Fruit fly (Drosophila melanogaster) whole organism, embryonic: ENCODE measurements around the gene CG13359.

ENCODE experiments used
- ATbp ChIP-seq: fragments of 200-800 bp; sonication (Bioruptor generic); optimal IDR thresholded peaks from 2 replicates; lab custom pipeline; 2017; ENCODE audit warnings: missing biosample characterization, mild to moderate bottlenecking, missing genetic modification characterization, missing genetic modification reagents
- Asciz ChIP-seq: fragments of 200-800 bp; sonication (Bioruptor generic); optimal IDR thresholded peaks from 2 replicates; lab custom pipeline; 2017; ENCODE audit warnings: missing biosample characterization, mild to moderate bottlenecking, missing genetic modification characterization, missing genetic modification reagents
- BEAF-32 ChIP-seq: fragments of 200-800 bp; sonication (Bioruptor generic); optimal IDR thresholded peaks from 3 replicates; lab custom pipeline; 2017; ENCODE audit warnings: missing biosample characterization, missing genetic modification characterization, mild to moderate bottlenecking, moderate library complexity, missing genetic modification reagents
- CG12236 ChIP-seq: fragments of 200-800 bp; sonication (Bioruptor generic); optimal IDR thresholded peaks from 2 replicates; lab custom pipeline; 2016; ENCODE audit warnings: missing biosample characterization, missing genetic modification characterization
- CG13424 ChIP-seq: fragments of 200-800 bp; sonication (Bioruptor generic); optimal IDR thresholded peaks from 2 replicates; lab custom pipeline; 2019; ENCODE audit warnings: missing biosample characterization, mild to moderate bottlenecking, missing genetic modification characterization, moderate library complexity
- CG15514 ChIP-seq: fragments of 200-800 bp; sonication (Bioruptor generic); optimal IDR thresholded peaks from 3 replicates; lab custom pipeline; 2017; ENCODE audit warnings: missing biosample characterization, missing genetic modification characterization, mild to moderate bottlenecking, moderate library complexity, missing genetic modification reagents
- CG1603 ChIP-seq: fragments of 200-800 bp; sonication (Bioruptor generic); optimal IDR thresholded peaks from 2 replicates; lab custom pipeline; 2019; ENCODE audit warnings: missing biosample characterization, mild to moderate bottlenecking, missing genetic modification characterization, moderate library complexity
- CG17359 ChIP-seq: fragments of 200-800 bp; sonication (Bioruptor generic); optimal IDR thresholded peaks from 3 replicates; lab custom pipeline; 2018; ENCODE audit warnings: missing biosample characterization, mild to moderate bottlenecking, missing genetic modification characterization, moderate library complexity
- CG17612 ChIP-seq: fragments of 200-800 bp; sonication (Bioruptor generic); IDR thresholded peaks from 2 replicates; pipeline ENCODE4 v1.3.6; 2022; ENCODE audit warnings: missing biosample characterization, missing genetic modification characterization
- CG1832 ChIP-seq: fragments of 200-800 bp; sonication (Bioruptor generic); optimal IDR thresholded peaks from 2 replicates; lab custom pipeline; 2017; ENCODE audit warnings: missing biosample characterization, mild to moderate bottlenecking, missing genetic modification characterization, inconsistent platforms
- CG33557 ChIP-seq: fragments of 200-800 bp; sonication (Bioruptor generic); optimal IDR thresholded peaks from 2 replicates; lab custom pipeline; 2019; ENCODE audit warnings: missing biosample characterization, mild to moderate bottlenecking, missing genetic modification characterization, moderate library complexity
- CG4617 ChIP-seq: fragments of 200-800 bp; sonication (Bioruptor generic); optimal IDR thresholded peaks from 3 replicates; lab custom pipeline; 2016; ENCODE audit warnings: missing biosample characterization, missing genetic modification characterization, borderline replicate concordance
- CG6175 ChIP-seq: fragments of 200-800 bp; sonication (Bioruptor generic); IDR thresholded peaks from 3 replicates; pipeline ENCODE4 v1.3.6; 2022; ENCODE audit warnings: missing biosample characterization, missing genetic modification characterization
- CG7357 ChIP-seq: fragments of 200-800 bp; sonication (Bioruptor generic); IDR thresholded peaks from 3 replicates; pipeline ENCODE4 v1.3.6; 2022; ENCODE audit warnings: missing biosample characterization, missing genetic modification characterization
- CG7786 ChIP-seq: fragments of 200-800 bp; sonication (Bioruptor generic); optimal IDR thresholded peaks from 2 replicates; lab custom pipeline; 2016; ENCODE audit warnings: missing biosample characterization, missing genetic modification characterization
- CG8281 ChIP-seq: fragments of 200-800 bp; sonication (Bioruptor generic); optimal IDR thresholded peaks from 2 replicates; lab custom pipeline; 2018; ENCODE audit warnings: missing biosample characterization, mild to moderate bottlenecking, missing genetic modification characterization, moderate library complexity
- CG9437 ChIP-seq: fragments of 200-800 bp; sonication (Bioruptor generic); optimal IDR thresholded peaks from 2 replicates; lab custom pipeline; 2018; ENCODE audit warnings: missing biosample characterization, mild to moderate bottlenecking, missing genetic modification characterization
- CkIIα-i1 ChIP-seq: fragments of 200-800 bp; sonication (Bioruptor generic); IDR thresholded peaks from 2 replicates; pipeline ENCODE4 v1.3.6; 2022; ENCODE audit warnings: missing biosample characterization, missing genetic modification characterization
- Dfd ChIP-seq, 2 experiments: fragments of >200 bp; optimal IDR thresholded peaks; 2 replicates each; lab custom pipeline; 2017; ENCODE audit warnings: missing biosample characterization in 2 of 2, missing genetic modification characterization in 2 of 2
- Dll ChIP-seq: fragments of 200-800 bp; sonication (Bioruptor generic); IDR thresholded peaks from 4 replicates; pipeline ENCODE4 v1.3.6; 2022; ENCODE audit warnings: missing biosample characterization, missing genetic modification characterization; ENCODE audit not compliant: partially characterized antibody
- Fer3 ChIP-seq: fragments of 200-800 bp; sonication (Bioruptor generic); optimal IDR thresholded peaks from 2 replicates; lab custom pipeline; 2018; ENCODE audit warnings: missing biosample characterization, mild to moderate bottlenecking, missing genetic modification characterization, moderate library complexity
- Hr3 ChIP-seq: fragments of 200-800 bp; sonication (Bioruptor generic); optimal IDR thresholded peaks from 3 replicates; lab custom pipeline; 2016; ENCODE audit warnings: missing biosample characterization, missing genetic modification characterization
- Max ChIP-seq: fragments of 200-800 bp; sonication (Bioruptor generic); optimal IDR thresholded peaks from 2 replicates; lab custom pipeline; 2016; ENCODE audit warnings: missing biosample characterization, mild to moderate bottlenecking, missing genetic modification characterization
- Med ChIP-seq: fragments of 200-800 bp; sonication (Bioruptor generic); peaks from one replicate; lab custom pipeline; 2016; ENCODE audit warnings: missing biosample characterization, missing genetic modification characterization, mild to moderate bottlenecking, inconsistent platforms, moderate library complexity
- Nf-YC ChIP-seq: fragments of 200-800 bp; optimal IDR thresholded peaks from 3 replicates; lab custom pipeline; 2019; ENCODE audit warnings: missing biosample characterization, mild to moderate bottlenecking, missing genetic modification characterization, moderate library complexity
- Scr ChIP-seq: fragments of 200-800 bp; sonication (Bioruptor generic); IDR thresholded peaks from 2 replicates; pipeline ENCODE4 v1.3.6; 2022; ENCODE audit warnings: missing biosample characterization, missing genetic modification characterization; ENCODE audit not compliant: partially characterized antibody
- Side ChIP-seq: fragments of 200-800 bp; sonication (Bioruptor generic); optimal IDR thresholded peaks from 2 replicates; lab custom pipeline; 2016; ENCODE audit warnings: missing biosample characterization, missing genetic modification characterization
- TFAM ChIP-seq: fragments of 200-800 bp; sonication (Bioruptor generic); optimal IDR thresholded peaks from 2 replicates; lab custom pipeline; 2017; ENCODE audit warnings: missing biosample characterization, missing genetic modification characterization, inconsistent platforms
- bab2 ChIP-seq: fragments of 200-800 bp; sonication (Bioruptor generic); optimal IDR thresholded peaks from 2 replicates; lab custom pipeline; 2016; ENCODE audit warnings: missing biosample characterization, missing genetic modification characterization
- bigmax ChIP-seq: fragments of 200-800 bp; sonication (Bioruptor generic); optimal IDR thresholded peaks from 2 replicates; lab custom pipeline; 2018; ENCODE audit warnings: missing biosample characterization, mild to moderate bottlenecking, missing genetic modification characterization
- cwo ChIP-seq: fragments of 200-800 bp; sonication (Bioruptor generic); optimal IDR thresholded peaks from 3 replicates; lab custom pipeline; 2017; ENCODE audit warnings: missing biosample characterization, missing genetic modification characterization, mild to moderate bottlenecking, moderate library complexity, missing genetic modification reagents
- da ChIP-seq: fragments of 200-800 bp; sonication (Bioruptor generic); optimal IDR thresholded peaks from 2 replicates; lab custom pipeline; 2016; ENCODE audit warnings: missing biosample characterization, missing genetic modification characterization
- dati ChIP-seq: fragments of 200-800 bp; sonication (Bioruptor generic); IDR thresholded peaks from 2 replicates; pipeline ENCODE4 v1.3.6; 2022; ENCODE audit warnings: missing biosample characterization, missing genetic modification characterization
- dmrt11E ChIP-seq: fragments of 200-800 bp; sonication (Bioruptor generic); optimal IDR thresholded peaks from 3 replicates; lab custom pipeline; 2018; ENCODE audit warnings: missing biosample characterization, mild to moderate bottlenecking, missing genetic modification characterization, moderate library complexity
- fru ChIP-seq: fragments of >200 bp; optimal IDR thresholded peaks from 2 replicates; lab custom pipeline; 2017
- gce ChIP-seq: fragments of 200-800 bp; sonication (Bioruptor generic); IDR thresholded peaks from 3 replicates; pipeline ENCODE4 v1.3.6; 2022; ENCODE audit warnings: missing biosample characterization, missing genetic modification characterization
- grau ChIP-seq: fragments of 200-800 bp; optimal IDR thresholded peaks from 3 replicates; lab custom pipeline; 2019; ENCODE audit warnings: missing biosample characterization, mild to moderate bottlenecking, missing genetic modification characterization, moderate library complexity
- kah ChIP-seq: fragments of 200-800 bp; sonication (Bioruptor generic); optimal IDR thresholded peaks from 2 replicates; lab custom pipeline; 2018; ENCODE audit warnings: missing biosample characterization, mild to moderate bottlenecking, missing genetic modification characterization
- maf-S ChIP-seq: fragments of 200-800 bp; sonication (Bioruptor generic); optimal IDR thresholded peaks from 2 replicates; lab custom pipeline; 2016; ENCODE audit warnings: missing biosample characterization, missing genetic modification characterization
- nom ChIP-seq: fragments of 200-800 bp; sonication (Bioruptor generic); optimal IDR thresholded peaks from 2 replicates; lab custom pipeline; 2017; ENCODE audit warnings: missing biosample characterization, missing genetic modification characterization, mild to moderate bottlenecking, moderate library complexity, missing genetic modification reagents
- pzg ChIP-seq: fragments of 200-800 bp; sonication (Bioruptor generic); optimal IDR thresholded peaks from 3 replicates; lab custom pipeline; 2018; ENCODE audit warnings: missing biosample characterization, mild to moderate bottlenecking, missing genetic modification characterization, moderate library complexity
- salm ChIP-seq: fragments of 200-800 bp; sonication (Bioruptor generic); optimal IDR thresholded peaks from 2 replicates; lab custom pipeline; 2018; ENCODE audit warnings: missing biosample characterization, mild to moderate bottlenecking, missing genetic modification characterization
- sd ChIP-seq: fragments of 200-800 bp; sonication (Bioruptor generic); optimal IDR thresholded peaks from 3 replicates; lab custom pipeline; 2018; ENCODE audit warnings: missing biosample characterization, mild to moderate bottlenecking, missing genetic modification characterization, moderate library complexity
- sens-2 ChIP-seq: fragments of 200-800 bp; sonication (Bioruptor generic); IDR thresholded peaks from 2 replicates; pipeline ENCODE4 v1.3.6; 2022; ENCODE audit warnings: missing biosample characterization, missing genetic modification characterization
- sr ChIP-seq: fragments of 200-800 bp; sonication (Bioruptor generic); IDR thresholded peaks from 3 replicates; pipeline ENCODE4 v1.3.6; 2022; ENCODE audit warnings: missing biosample characterization, missing genetic modification characterization
- ttk ChIP-seq: fragments of 200-800 bp; sonication (Bioruptor generic); IDR thresholded peaks from 2 replicates; pipeline ENCODE4 v2.1.2; 2022; ENCODE audit warnings: missing biosample characterization, missing genetic modification characterization
- twi ChIP-seq: fragments of 200-800 bp; optimal IDR thresholded peaks from 2 replicates; lab custom pipeline; 2019; ENCODE audit warnings: missing biosample characterization, mild to moderate bottlenecking, missing genetic modification characterization, moderate library complexity
- zf30C ChIP-seq: fragments of 200-800 bp; sonication (Bioruptor generic); optimal IDR thresholded peaks from 3 replicates; lab custom pipeline; 2018; ENCODE audit warnings: missing biosample characterization, mild to moderate bottlenecking, missing genetic modification characterization
- zfh2 ChIP-seq: fragments of 200-800 bp; sonication (Bioruptor generic); optimal IDR thresholded peaks from 2 replicates; lab custom pipeline; 2016; ENCODE audit warnings: missing biosample characterization, missing genetic modification characterization

Gene CG13359

DNA sequence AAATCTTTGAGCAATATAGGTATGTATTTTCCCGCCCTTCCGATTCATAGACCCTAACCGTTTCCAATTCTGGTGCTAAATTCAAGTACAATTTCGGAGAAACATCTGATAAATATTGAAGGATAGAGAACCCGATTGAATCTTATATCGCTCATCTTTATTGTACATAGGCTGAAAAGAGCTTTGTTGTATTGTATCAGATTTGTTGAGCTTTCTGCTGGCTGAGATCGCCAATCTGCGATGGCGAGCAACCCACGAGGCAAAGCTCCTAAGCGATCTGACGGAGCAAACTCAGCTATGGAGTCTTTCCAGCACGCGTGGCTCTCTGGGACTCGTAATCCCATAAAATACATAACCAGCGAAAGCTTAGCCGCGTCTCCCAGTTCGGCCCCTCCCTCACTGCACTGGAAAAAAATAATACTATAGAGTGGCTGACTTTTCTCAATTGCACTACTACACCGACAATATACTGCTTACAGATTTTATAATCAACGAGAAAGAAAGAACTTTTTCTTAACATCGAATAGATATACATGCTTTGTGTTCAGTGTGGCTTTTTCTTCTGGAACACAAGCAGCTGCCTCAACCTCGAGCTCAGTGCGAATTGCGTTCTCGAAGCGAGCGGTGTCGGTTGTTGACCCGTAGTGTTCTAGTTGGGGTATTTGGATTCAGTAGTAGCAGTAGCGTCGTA lies 47.5 kb downstream of the CG13359 start (continued):
- TF ChIP-seq CG8281 = no peak
- TF ChIP-seq CG17612 (GFP tag; lab: Robert Waterston, UW) = peak; percentile 72
- TF ChIP-seq sd (tag; lab: Kevin White, UChicago) = peak; percentile 69
- peak; percentile 87 for TF ChIP-seq CG15514 (GFP tag; lab: Kevin White, UChicago)
- TF ChIP-seq sr (GFP tag; lab: Robert Waterston, UW) = peak; percentile 63; the same call in 1 of the 3 replicates
- TF ChIP-seq Hr3 (GFP tag; lab: Kevin White, UChicago) = peak; percentile 58
- peak; percentile 10 for TF ChIP-seq pzg
- peak; percentile 89 for TF ChIP-seq CG7786 (GFP tag; lab: Kevin White, UChicago)
- TF ChIP-seq maf-S (GFP tag; lab: Kevin White, UChicago) = peak; percentile 87
- TF ChIP-seq CG13424 (tag; lab: Kevin White, UChicago) = peak; percentile 75
- TF ChIP-seq sens-2 (GFP tag; lab: Robert Waterston, UW) = peak; percentile 64
- TF ChIP-seq nom (GFP tag; lab: Kevin White, UChicago) = peak; percentile 79
- TF ChIP-seq CG9437 = peak; percentile 52
- TF ChIP-seq CkIIα-i1 (GFP tag; lab: Robert Waterston, UW) = 0 out of 2 replicates have a peak, but pooled peaks have one; percentile 3
- TF ChIP-seq Fer3 (tag; lab: Kevin White, UChicago) = peak; percentile 90
- TF ChIP-seq Asciz (GFP tag; lab: Kevin White, UChicago) = peak; percentile 50
- peak; percentile 70 for TF ChIP-seq Max (GFP tag; lab: Kevin White, UChicago)
- TF ChIP-seq CG33557 = no peak
- peak; percentile 87 for TF ChIP-seq bab2 (GFP tag; lab: Kevin White, UChicago)
- TF ChIP-seq Dfd (GFP tag; optimal IDR thresholded peaks at IDR 0.05; lab: Kevin White, UChicago) = no peak
- TF ChIP-seq BEAF-32 (GFP tag; lab: Kevin White, UChicago) = no peak
- TF ChIP-seq kah = peak; percentile 28
- peak; percentile 35 for TF ChIP-seq da (GFP tag; lab: Kevin White, UChicago)
- peak; percentile 23 for TF ChIP-seq dmrt11E (tag; lab: Kevin White, UChicago)
- peak; percentile 85 for TF ChIP-seq Side (GFP tag; lab: Kevin White, UChicago)
- peak; percentile 91 for TF ChIP-seq zfh2 (GFP tag; lab: Kevin White, UChicago)
- peak; percentile 89 for TF ChIP-seq CG6175 (GFP tag; lab: Robert Waterston, UW)
- peak; percentile 85 for TF ChIP-seq grau (tag; lab: Kevin White, UChicago)
- TF ChIP-seq fru (lab: Kevin White, UChicago) = no peak
- peak; percentile 90 for TF ChIP-seq cwo (GFP tag; lab: Kevin White, UChicago)
- TF ChIP-seq twi (tag; lab: Kevin White, UChicago) = no peak
- TF ChIP-seq CG1832 = no peak
- peak; percentile 78 for TF ChIP-seq ATbp (GFP tag; lab: Kevin White, UChicago)
- peak; percentile 62 for TF ChIP-seq ttk (GFP tag; lab: Robert Waterston, UW)
- TF ChIP-seq CG12236 (GFP tag; lab: Kevin White, UChicago) = peak; percentile 56
- TF ChIP-seq CG17359 (tag; lab: Kevin White, UChicago) = peak; percentile 84
- peak; percentile 44 for TF ChIP-seq salm (tag; lab: Kevin White, UChicago)
- TF ChIP-seq Scr (GFP tag; lab: Robert Waterston, UW) = no peak
- TF ChIP-seq gce (GFP tag; lab: Robert Waterston, UW) = peak; percentile 70; the same call in 1 of the 3 replicates
- peak; percentile 55 for TF ChIP-seq Nf-YC (tag; lab: Kevin White, UChicago)
- peak; percentile 30 for TF ChIP-seq CG4617 (GFP tag; lab: Kevin White, UChicago)
- TF ChIP-seq CG1603 (tag; lab: Kevin White, UChicago) = peak; percentile 75
- TF ChIP-seq zf30C = peak; percentile 78
- TF ChIP-seq Dll (GFP tag; lab: Robert Waterston, UW) = no peak
- TF ChIP-seq dati (GFP tag; lab: Robert Waterston, UW) = peak; percentile 52; the same call in 1 of the 2 replicates
- TF ChIP-seq TFAM = no peak
- peak; percentile 69; the same call in 2 of the 3 replicates for TF ChIP-seq CG7357 (GFP tag; lab: Robert Waterston, UW)
- TF ChIP-seq bigmax = peak; percentile 18
- peak; percentile 99 for TF ChIP-seq Med (GFP tag; lab: Kevin White, UChicago)
